Fruit fly (Drosophila melanogaster) whole organism, embryonic: Measurements from ENCODE around the gene ph-d.
A peak's percentile ranks its signal among the peaks of the same experiment; 100 is the strongest.

Experiments used
- CG16863 ChIP-seq: fragments of 200-800 bp; sonication (Bioruptor generic); optimal IDR thresholded peaks from 3 replicates; lab custom pipeline; 2016; ENCODE audit warnings: missing biosample characterization, missing genetic modification characterization
- CG2712 ChIP-seq: fragments of 200-800 bp; optimal IDR thresholded peaks from 3 replicates; lab custom pipeline; 2019; ENCODE audit warnings: missing biosample characterization, mild to moderate bottlenecking, missing genetic modification characterization, moderate library complexity
- Dek ChIP-seq: fragments of 200-800 bp; sonication (Bioruptor generic); optimal IDR thresholded peaks from 3 replicates; lab custom pipeline; 2019; ENCODE audit warnings: missing biosample characterization, mild to moderate bottlenecking, missing genetic modification characterization, moderate library complexity
- Doc3 ChIP-seq: fragments of 200-800 bp; sonication (Bioruptor generic); IDR thresholded peaks from 3 replicates; pipeline ENCODE4 v1.3.6; 2022; ENCODE audit warnings: missing biosample characterization, missing genetic modification characterization; ENCODE audit not compliant: partially characterized antibody
- NC2β ChIP-seq: fragments of 200-800 bp; sonication (Bioruptor generic); optimal IDR thresholded peaks from 2 replicates; lab custom pipeline; 2016; ENCODE audit warnings: missing biosample characterization, missing genetic modification characterization
- Sox102F ChIP-seq: fragments of 200-800 bp; sonication (Bioruptor generic); optimal IDR thresholded peaks from 2 replicates; lab custom pipeline; 2018; ENCODE audit warnings: missing biosample characterization, mild to moderate bottlenecking, missing genetic modification characterization, moderate library complexity
- bcd ChIP-seq: fragments of 200-800 bp; sonication (Bioruptor generic); optimal IDR thresholded peaks from 2 replicates; lab custom pipeline; 2017; ENCODE audit warnings: missing biosample characterization, mild to moderate bottlenecking, missing genetic modification characterization
- ftz-f1 ChIP-seq: fragments of 200-800 bp; sonication (Bioruptor generic); optimal IDR thresholded peaks from 2 replicates; lab custom pipeline; 2016; ENCODE audit warnings: missing biosample characterization, missing genetic modification characterization
- grau ChIP-seq: fragments of 200-800 bp; optimal IDR thresholded peaks from 3 replicates; lab custom pipeline; 2019; ENCODE audit warnings: missing biosample characterization, mild to moderate bottlenecking, missing genetic modification characterization, moderate library complexity
- org-1 ChIP-seq: fragments of 200-800 bp; sonication (Bioruptor generic); optimal IDR thresholded peaks from 2 replicates; lab custom pipeline; 2017; ENCODE audit warnings: missing biosample characterization, missing genetic modification characterization

dm6 chrX:2087501-2087900 lies 35.6 kb downstream of the ph-d start:
- TF ChIP-seq Doc3 (GFP tag; lab: Robert Waterston, UW): no peak
- TF ChIP-seq NC2β (GFP tag; lab: Kevin White, UChicago): no peak
- TF ChIP-seq CG2712: peak; percentile 69
- TF ChIP-seq org-1: peak; percentile 54
- TF ChIP-seq Sox102F (GFP tag; lab: Kevin White, UChicago): peak; percentile 71
- peak; percentile 29 for TF ChIP-seq bcd (GFP tag; lab: Kevin White, UChicago)
- TF ChIP-seq CG16863 (GFP tag; lab: Kevin White, UChicago): peak; percentile 59
- TF ChIP-seq Dek (tag; lab: Kevin White, UChicago): peak; percentile 35
- TF ChIP-seq grau (tag; lab: Kevin White, UChicago): peak; percentile 60
- no peak for TF ChIP-seq ftz-f1 (GFP tag; lab: Kevin White, UChicago)
